Worm (Caenorhabditis elegans) whole organism, young adult: Measurements from ENCODE around the gene R05G6.4.
"Not testable (repeated sequence)": the region's sequence is repeated elsewhere in the genome, so short reads cannot be mapped to it uniquely, and the experiment has no call there.

Experiments used
- K12H6.12 ChIP-seq: fragments of 200-800 bp; sonication (Bioruptor generic); optimal IDR thresholded peaks from 2 replicates; lab custom pipeline; 2018; ENCODE audit warnings: mild to moderate bottlenecking, missing genetic modification characterization, missing compliant biosample characterization
- Y53G8AR.9 ChIP-seq: fragments of 200-800 bp; sonication (Bioruptor generic); conservative IDR thresholded peaks from 2 replicates; pipeline ENCODE4 v1.3.6; 2022; ENCODE audit warnings: missing genetic modification reagents, missing genetic modification characterization, missing compliant biosample characterization
- bed-2 ChIP-seq: fragments of 200-800 bp; sonication (Bioruptor generic); IDR thresholded peaks from 2 replicates; pipeline ENCODE4 v1.3.6; 2022; ENCODE audit warnings: missing genetic modification reagents, missing genetic modification characterization, missing compliant biosample characterization
- lin-40 ChIP-seq: sonication (generic microtip); optimal IDR thresholded peaks from 2 replicates; lab custom pipeline; 2016; ENCODE audit warnings: missing genetic modification characterization, mild to moderate bottlenecking, missing compliant biosample characterization, missing genotype, missing genetic modification reagents
- madf-3 ChIP-seq: fragments of 200-800 bp; sonication (Bioruptor generic); IDR thresholded peaks from 2 replicates; pipeline ENCODE4 v1.3.6; 2022; ENCODE audit warnings: missing genetic modification reagents, missing genetic modification characterization, missing compliant biosample characterization
- unc-130 ChIP-seq: sonication (generic microtip); optimal IDR thresholded peaks from 2 replicates; lab custom pipeline; 2016; ENCODE audit warnings: missing genetic modification reagents, missing genetic modification characterization, missing compliant biosample characterization
- ztf-25 ChIP-seq: fragments of 200-800 bp; sonication (Bioruptor generic); IDR thresholded peaks from 2 replicates; pipeline ENCODE4 v1.3.6; 2022; ENCODE audit warnings: missing genetic modification reagents, missing genetic modification characterization, missing compliant biosample characterization

- TF ChIP-seq madf-3 (GFP tag; lab: Robert Waterston, UW); lin-40 (tag; lab: Kevin White, UChicago); Y53G8AR.9 (GFP tag; lab: Robert Waterston, UW); unc-130 (GFP tag; lab: Kevin White, UChicago); K12H6.12 (tag; lab: Kevin White, UChicago); ztf-25 (GFP tag; lab: Robert Waterston, UW); bed-2 (GFP tag; lab: Robert Waterston, UW): not testable (repeated sequence)
These were observed 50.8 kb downstream of the R05G6.4 start, which contains the start of gene F32E10.9 for ce11 chrIV:7563850-7564249.
